Worm (Caenorhabditis elegans) whole organism, midembryonic: ENCODE measurements around the gene syp-1.

Experiments used
- flt-1 ChIP-seq: fragments of 200-800 bp; sonication (Bioruptor generic); IDR thresholded peaks from 2 replicates; pipeline ENCODE4 v1.3.6; 2022; ENCODE audit warnings: missing genetic modification characterization, missing compliant biosample characterization
- klf-2 ChIP-seq: fragments of 200-800 bp; sonication (Bioruptor generic); conservative IDR thresholded peaks from 2 replicates; pipeline ENCODE4 v1.3.6; 2022; ENCODE audit warnings: missing genetic modification reagents, missing genetic modification characterization, missing compliant biosample characterization
- ref-1 ChIP-seq: fragments of 200-800 bp; sonication (Bioruptor generic); conservative IDR thresholded peaks from 2 replicates; pipeline ENCODE4 v1.3.6; 2022; ENCODE audit warnings: missing genetic modification reagents, missing genetic modification characterization, missing compliant biosample characterization
- ztf-23 ChIP-seq: fragments of 200-800 bp; sonication (Bioruptor generic); IDR thresholded peaks from 2 replicates; pipeline ENCODE4 v1.3.6; 2022; ENCODE audit warnings: missing genetic modification reagents, missing genetic modification characterization, missing compliant biosample characterization
- ztf-29 ChIP-seq: fragments of 200-800 bp; sonication (Bioruptor generic); IDR thresholded peaks from 2 replicates; pipeline ENCODE4 v1.3.6; 2022; ENCODE audit warnings: missing genetic modification reagents, missing genetic modification characterization, missing compliant biosample characterization

- TF ChIP-seq klf-2 (GFP tag; lab: Robert Waterston, UW) (no peak), flt-1 (GFP tag; lab: Robert Waterston, UW) (no peak), ref-1 (GFP tag; lab: Robert Waterston, UW) (no peak), ztf-29 (no peak), ztf-23 (GFP tag; lab: Robert Waterston, UW) (no peak)
Observed at ce11 chrV:16405366-16405765, 1.3 kb downstream of the syp-1 start.
